Worm (Caenorhabditis elegans) whole organism, young adult: ENCODE results near the gene Y53C12A.11.

Experiments used
- B0019.2 ChIP-seq: fragments of 200-800 bp; sonication (Bioruptor generic); conservative IDR thresholded peaks from 2 replicates; pipeline ENCODE4 v1.3.6; 2022; ENCODE audit warnings: missing genetic modification reagents, missing genetic modification characterization, missing compliant biosample characterization
- B0035.1 ChIP-seq: sonication (generic microtip); optimal IDR thresholded peaks from 2 replicates; lab custom pipeline; 2016; ENCODE audit warnings: missing genetic modification characterization, mild to moderate bottlenecking, missing compliant biosample characterization, missing genotype, missing genetic modification reagents
- C17E4.6 ChIP-seq: fragments of 200-800 bp; sonication (Bioruptor generic); IDR thresholded peaks from 2 replicates; pipeline ENCODE4 v1.3.6; 2022; ENCODE audit warnings: missing genetic modification reagents, missing genetic modification characterization, missing compliant biosample characterization
- F39B2.1 ChIP-seq: fragments of 200-800 bp; sonication (Bioruptor generic); IDR thresholded peaks from 2 replicates; pipeline ENCODE4 v1.3.6; 2022; ENCODE audit warnings: missing genetic modification reagents, missing genetic modification characterization, missing compliant biosample characterization
- F49E8.2 ChIP-seq: sonication (generic microtip); optimal IDR thresholded peaks from 3 replicates; lab custom pipeline; 2017; ENCODE audit warnings: missing genetic modification characterization, mild to moderate bottlenecking, missing compliant biosample characterization, antibody characterized with exemption, moderate library complexity; ENCODE audit not compliant: insufficient read depth
- F52B5.7 ChIP-seq: sonication (generic microtip); optimal IDR thresholded peaks from 2 replicates; lab custom pipeline; 2016; ENCODE audit warnings: mild to moderate bottlenecking, missing genetic modification characterization, missing compliant biosample characterization
- F57A8.1 ChIP-seq: fragments of 200-800 bp; sonication (Bioruptor generic); optimal IDR thresholded peaks from 2 replicates; lab custom pipeline; 2018; ENCODE audit warnings: mild to moderate bottlenecking, missing genetic modification characterization, moderate library complexity, missing compliant biosample characterization
- T26A5.8 ChIP-seq: sonication (generic microtip); optimal IDR thresholded peaks from 2 replicates; lab custom pipeline; 2016; ENCODE audit warnings: missing genetic modification characterization, missing compliant biosample characterization
- Y53F4B.3 ChIP-seq: fragments of 200-800 bp; sonication (Bioruptor generic); IDR thresholded peaks from 2 replicates; pipeline ENCODE4 v1.3.6; 2022; ENCODE audit warnings: missing genetic modification reagents, missing genetic modification characterization, missing compliant biosample characterization
- Y53G8AR.9 ChIP-seq: fragments of 200-800 bp; sonication (Bioruptor generic); conservative IDR thresholded peaks from 2 replicates; pipeline ENCODE4 v1.3.6; 2022; ENCODE audit warnings: missing genetic modification reagents, missing genetic modification characterization, missing compliant biosample characterization
- Y79H2A.3 ChIP-seq: fragments of 200-800 bp; sonication (Bioruptor generic); conservative IDR thresholded peaks from 2 replicates; pipeline ENCODE4 v1.3.6; 2022; ENCODE audit warnings: missing genetic modification reagents, missing genetic modification characterization, missing compliant biosample characterization
- aptf-2 ChIP-seq: fragments of 200-800 bp; sonication (Bioruptor generic); conservative IDR thresholded peaks from 2 replicates; pipeline ENCODE4 v1.3.6; 2022; ENCODE audit warnings: missing genetic modification reagents, missing genetic modification characterization, missing compliant biosample characterization
- aptf-3 ChIP-seq: fragments of 200-800 bp; sonication (Bioruptor generic); IDR thresholded peaks from 2 replicates; pipeline ENCODE4 v1.3.6; 2022; ENCODE audit warnings: missing genetic modification characterization, missing compliant biosample characterization
- atf-7 ChIP-seq: sonication (generic microtip); optimal IDR thresholded peaks from 2 replicates; lab custom pipeline; 2017; ENCODE audit warnings: mild to moderate bottlenecking, missing genetic modification characterization, missing compliant biosample characterization
- athp-1 ChIP-seq: sonication (generic microtip); optimal IDR thresholded peaks from 2 replicates; lab custom pipeline; 2017; ENCODE audit warnings: mild to moderate bottlenecking, missing genetic modification characterization, missing compliant biosample characterization
- attf-3 ChIP-seq: fragments of 200-800 bp; sonication (Bioruptor generic); conservative IDR thresholded peaks from 2 replicates; pipeline ENCODE4 v1.3.6; 2022; ENCODE audit warnings: missing genetic modification reagents, missing genetic modification characterization, missing compliant biosample characterization
- attf-5 ChIP-seq: fragments of 200-800 bp; sonication (Bioruptor generic); optimal IDR thresholded peaks from 2 replicates; lab custom pipeline; 2018; ENCODE audit warnings: mild to moderate bottlenecking, missing genetic modification characterization, missing compliant biosample characterization
- attf-6 ChIP-seq: fragments of 200-800 bp; sonication (Bioruptor generic); IDR thresholded peaks from 2 replicates; pipeline ENCODE4 v1.3.6; 2022; ENCODE audit warnings: missing genetic modification reagents, missing genetic modification characterization, missing compliant biosample characterization
- bed-2 ChIP-seq: fragments of 200-800 bp; sonication (Bioruptor generic); IDR thresholded peaks from 2 replicates; pipeline ENCODE4 v1.3.6; 2022; ENCODE audit warnings: missing genetic modification reagents, missing genetic modification characterization, missing compliant biosample characterization
- ccch-3 ChIP-seq: fragments of 200-800 bp; sonication (Bioruptor generic); optimal IDR thresholded peaks from 2 replicates; lab custom pipeline; 2018; ENCODE audit warnings: mild to moderate bottlenecking, missing genetic modification characterization, missing compliant biosample characterization
- ceh-100 ChIP-seq: fragments of 200-800 bp; sonication (Bioruptor generic); IDR thresholded peaks from 2 replicates; pipeline ENCODE4 v1.3.6; 2022; ENCODE audit warnings: missing genetic modification reagents, missing genetic modification characterization, missing compliant biosample characterization
- chd-7 ChIP-seq: sonication (generic microtip); optimal IDR thresholded peaks from 2 replicates; lab custom pipeline; 2016; ENCODE audit warnings: mild to moderate bottlenecking, missing genetic modification characterization, moderate library complexity, missing compliant biosample characterization
- dpff-1 ChIP-seq: sonication (generic microtip); optimal IDR thresholded peaks from 2 replicates; lab custom pipeline; 2017; ENCODE audit warnings: mild to moderate bottlenecking, missing genetic modification characterization, missing compliant biosample characterization
- dpl-1 ChIP-seq: fragments of 150-350 bp; optimal IDR thresholded peaks from 2 replicates; lab custom pipeline; 2014; ENCODE audit warnings: missing biosample characterization, missing genetic modification reagents, missing genetic modification characterization
- efl-1 ChIP-seq: fragments of 150-350 bp; optimal IDR thresholded peaks from 2 replicates; lab custom pipeline; 2014; ENCODE audit warnings: missing biosample characterization, missing genetic modification reagents, missing genetic modification characterization
- ekl-4 ChIP-seq: fragments of 200-800 bp; sonication (Bioruptor generic); IDR thresholded peaks from 2 replicates; pipeline ENCODE4 v1.3.6; 2022; ENCODE audit warnings: missing genetic modification reagents, missing genetic modification characterization, missing compliant biosample characterization
- ets-4 ChIP-seq: fragments of 200-800 bp; sonication (Bioruptor generic); optimal IDR thresholded peaks from 2 replicates; lab custom pipeline; 2018; ENCODE audit warnings: mild to moderate bottlenecking, missing genetic modification characterization, missing compliant biosample characterization
- gei-17 ChIP-seq: fragments of 200-800 bp; sonication (Bioruptor generic); optimal IDR thresholded peaks from 2 replicates; lab custom pipeline; 2018; ENCODE audit warnings: mild to moderate bottlenecking, missing genetic modification characterization, missing compliant biosample characterization
- him-1 ChIP-seq: sonication (generic microtip); optimal IDR thresholded peaks from 2 replicates; lab custom pipeline; 2016; ENCODE audit warnings: missing genotype, missing genetic modification reagents, missing genetic modification characterization, missing compliant biosample characterization
- hlh-12 ChIP-seq: sonication (generic microtip); optimal IDR thresholded peaks from 2 replicates; lab custom pipeline; 2016; ENCODE audit warnings: missing genetic modification characterization, missing compliant biosample characterization
- hlh-26 ChIP-seq: fragments of 200-800 bp; sonication (Bioruptor generic); conservative IDR thresholded peaks from 2 replicates; pipeline ENCODE4 v1.3.6; 2022; ENCODE audit warnings: missing genetic modification reagents, missing genetic modification characterization, missing compliant biosample characterization
- hmg-20 ChIP-seq: fragments of 200-800 bp; sonication (Bioruptor generic); IDR thresholded peaks from 2 replicates; pipeline ENCODE4 v1.3.6; 2022; ENCODE audit warnings: missing genetic modification reagents, missing genetic modification characterization, missing compliant biosample characterization
- hrde-1 ChIP-seq: sonication (generic microtip); optimal IDR thresholded peaks from 2 replicates; lab custom pipeline; 2016; ENCODE audit warnings: missing genetic modification characterization, mild to moderate bottlenecking, missing compliant biosample characterization, moderate library complexity, missing genotype, missing genetic modification reagents, borderline replicate concordance
- hsf-1 ChIP-seq: fragments of 200-800 bp; sonication (Bioruptor generic); IDR thresholded peaks from 2 replicates; pipeline ENCODE4 v1.3.6; 2022; ENCODE audit warnings: missing genetic modification reagents, missing genetic modification characterization, missing compliant biosample characterization
- let-607 ChIP-seq, 2 experiments: fragments of 200-800 bp in 1 of 2; sonication (Bioruptor generic) in 1 of 2; sonication (generic microtip) in 1 of 2; optimal IDR thresholded peaks; 2 replicates each; lab custom pipeline; 2016 to 2018; ENCODE audit warnings: mild to moderate bottlenecking in 2 of 2, missing compliant biosample characterization in 2 of 2, missing genetic modification characterization in 2 of 2, moderate library complexity in 2 of 2, missing genotype in 1 of 2
- lin-26 ChIP-seq: fragments of 200-800 bp; sonication (Bioruptor generic); IDR thresholded peaks from 2 replicates; pipeline ENCODE4 v1.3.6; 2022; ENCODE audit warnings: missing genetic modification reagents, missing genetic modification characterization, missing compliant biosample characterization
- lsy-27 ChIP-seq: sonication (generic microtip); optimal IDR thresholded peaks from 2 replicates; lab custom pipeline; 2017; ENCODE audit warnings: missing genetic modification characterization, mild to moderate bottlenecking, missing compliant biosample characterization, antibody characterized with exemption, missing genotype, borderline replicate concordance; ENCODE audit not compliant: insufficient read depth
- madf-10 ChIP-seq: sonication (generic microtip); optimal IDR thresholded peaks from 2 replicates; lab custom pipeline; 2016; ENCODE audit warnings: mild to moderate bottlenecking, missing genetic modification characterization, missing compliant biosample characterization
- mcd-1 ChIP-seq: fragments of 200-800 bp; sonication (Bioruptor generic); IDR thresholded peaks from 2 replicates; pipeline ENCODE4 v1.3.6; 2022; ENCODE audit warnings: missing genetic modification reagents, missing genetic modification characterization, missing compliant biosample characterization
- mes-4 ChIP-seq: sonication (generic microtip); optimal IDR thresholded peaks from 2 replicates; lab custom pipeline; 2016; ENCODE audit warnings: missing genotype, missing genetic modification characterization, missing compliant biosample characterization
- mxl-1 ChIP-seq: sonication (generic microtip); optimal IDR thresholded peaks from 2 replicates; lab custom pipeline; 2016; ENCODE audit warnings: missing genetic modification characterization, missing compliant biosample characterization
- nfya-1 ChIP-seq: sonication (generic microtip); optimal IDR thresholded peaks from 2 replicates; lab custom pipeline; 2017; ENCODE audit warnings: antibody characterized with exemption, missing compliant biosample characterization, missing genetic modification characterization, borderline replicate concordance; ENCODE audit not compliant: insufficient read depth
- nfya-2 ChIP-seq: fragments of 200-800 bp; sonication (Bioruptor generic); IDR thresholded peaks from 2 replicates; pipeline ENCODE4 v1.3.6; 2022; ENCODE audit warnings: missing genetic modification reagents, missing genetic modification characterization, missing compliant biosample characterization
- nhr-90 ChIP-seq: sonication (generic microtip); optimal IDR thresholded peaks from 2 replicates; lab custom pipeline; 2016; ENCODE audit warnings: missing genotype, mild to moderate bottlenecking, missing genetic modification characterization, missing compliant biosample characterization
- pbrm-1 ChIP-seq: fragments of 200-800 bp; sonication (Bioruptor generic); IDR thresholded peaks from 2 replicates; pipeline ENCODE4 v1.3.6; 2022; ENCODE audit warnings: missing genetic modification reagents, missing genetic modification characterization, missing compliant biosample characterization
- pha-4 ChIP-seq: fragments of 150-350 bp; sonication (generic microtip); optimal IDR thresholded peaks from 2 replicates; lab custom pipeline; 2014; ENCODE audit warnings: missing biosample characterization, missing genetic modification reagents, missing genetic modification characterization
- tbp1 ChIP-seq: fragments of 200-800 bp; sonication (Bioruptor generic); optimal IDR thresholded peaks from 2 replicates; lab custom pipeline; 2018; ENCODE audit warnings: mild to moderate bottlenecking, missing genetic modification characterization, missing compliant biosample characterization
- ztf-18 ChIP-seq: sonication (generic microtip); optimal IDR thresholded peaks from 2 replicates; lab custom pipeline; 2016; ENCODE audit warnings: missing genotype, mild to moderate bottlenecking, missing genetic modification characterization, missing compliant biosample characterization
- ztf-22 ChIP-seq: fragments of 200-800 bp; sonication (Bioruptor generic); optimal IDR thresholded peaks from 2 replicates; lab custom pipeline; 2018; ENCODE audit warnings: mild to moderate bottlenecking, missing genetic modification characterization, moderate library complexity, missing compliant biosample characterization

Gene Y53C12A.11

ce11 chrII:9713083-9713482, 5.4 kb downstream of the Y53C12A.11 start (continued):
- TF ChIP-seq F52B5.7 (tag; lab: Kevin White, UChicago) (no peak), ztf-22 (GFP tag; lab: Kevin White, UChicago) (no peak), attf-5 (GFP tag; lab: Kevin White, UChicago) (peak; percentile 33), efl-1 (no peak), F49E8.2 (no peak), mes-4 (tag; lab: Kevin White, UChicago) (no peak), hsf-1 (GFP tag; lab: Robert Waterston, UW) (no peak), ccch-3 (GFP tag; lab: Kevin White, UChicago) (no peak), dpl-1 (GFP tag; lab: Kevin White, UChicago) (peak; percentile 13), let-607 (tag; optimal IDR thresholded peaks at IDR 0.05; lab: Kevin White, UChicago) (no peak), hlh-12 (tag; lab: Kevin White, UChicago) (no peak), nhr-90 (tag; lab: Kevin White, UChicago) (peak; percentile 35), pbrm-1 (no peak), attf-6 (GFP tag; lab: Robert Waterston, UW) (no peak), madf-10 (no peak), Y79H2A.3 (GFP tag; lab: Robert Waterston, UW) (no peak), attf-3 (GFP tag; lab: Robert Waterston, UW) (no peak), atf-7 (tag; lab: Kevin White, UChicago) (no peak), ekl-4 (0 out of 2 replicates have a peak, but pooled peaks have one; percentile 11), athp-1 (tag; lab: Kevin White, UChicago) (peak; percentile 25), B0019.2 (GFP tag; lab: Robert Waterston, UW) (no peak), nfya-2 (GFP tag; lab: Robert Waterston, UW) (no peak), pha-4 (no peak), ets-4 (GFP tag; lab: Kevin White, UChicago) (no peak), C17E4.6 (GFP tag; lab: Robert Waterston, UW) (no peak), aptf-2 (GFP tag; lab: Robert Waterston, UW) (no peak), mxl-1 (no peak), him-1 (tag; lab: Kevin White, UChicago) (peak; percentile 32), F39B2.1 (GFP tag; lab: Robert Waterston, UW) (no peak), mcd-1 (no peak), Y53F4B.3 (peak; percentile 20; the same call in 1 of the 2 replicates), dpff-1 (tag; lab: Kevin White, UChicago) (no peak), hrde-1 (tag; lab: Kevin White, UChicago) (no peak), F57A8.1 (GFP tag; lab: Kevin White, UChicago) (no peak), nfya-1 (tag; lab: Kevin White, UChicago) (no peak), hlh-26 (no peak), tbp1 (GFP tag; lab: Kevin White, UChicago) (peak; percentile 95), aptf-3 (GFP tag; lab: Robert Waterston, UW) (no peak), ceh-100 (GFP tag; lab: Robert Waterston, UW) (no peak), gei-17 (no peak), B0035.1 (tag; lab: Kevin White, UChicago) (no peak), hmg-20 (GFP tag; lab: Robert Waterston, UW) (no peak), lsy-27 (tag; lab: Kevin White, UChicago) (peak; percentile 44), lin-26 (peak; percentile 74), chd-7 (tag; lab: Kevin White, UChicago) (no peak), T26A5.8 (tag; lab: Kevin White, UChicago) (no peak), Y53G8AR.9 (GFP tag; lab: Robert Waterston, UW) (no peak), ztf-18 (tag; lab: Kevin White, UChicago) (peak; percentile 46), bed-2 (GFP tag; lab: Robert Waterston, UW) (no peak)
